Fruit fly (Drosophila melanogaster) Kc167 (cell line): ENCODE results near the gene Hou.

Experiments used
- Sin3A ChIP-seq: fragments of >200 bp; optimal IDR thresholded peaks from 2 replicates; lab custom pipeline; 2018; ENCODE audit warnings: missing external identifiers
- h ChIP-seq: fragments of >200 bp; optimal IDR thresholded peaks from 3 replicates; lab custom pipeline; 2018; ENCODE audit warnings: missing external identifiers
- insv ChIP-seq: fragments of >200 bp; optimal IDR thresholded peaks from 3 replicates; lab custom pipeline; 2018; ENCODE audit warnings: missing external identifiers
- psq ChIP-seq: fragments of >200 bp; optimal IDR thresholded peaks from 2 replicates; lab custom pipeline; 2017; ENCODE audit warnings: missing external identifiers

dm6 chrX:18652879-18653278 is 2.6 kb upstream of the Hou start, which contains the start of gene Ing3:
- no peak for TF ChIP-seq psq (lab: Kevin White, UChicago)
- TF ChIP-seq insv: no peak
- TF ChIP-seq Sin3A (lab: Kevin White, UChicago): no peak
- no peak for TF ChIP-seq h (lab: Kevin White, UChicago)
